Worm (Caenorhabditis elegans): Measurements from ENCODE around the gene ZC443.2.

ce11 chrV:12844748-12845147 is 33.8 kb upstream of the ZC443.2 start:
- no peak for TF ChIP-seq bed-2 (GFP tag; IDR thresholded peaks at IDR 0.05)
- TF ChIP-seq Y95B8A.8 (GFP tag; IDR thresholded peaks at IDR 0.05): no peak
- no peak for TF ChIP-seq cebp-2 (GFP tag; IDR thresholded peaks at IDR 0.05)
- no peak for TF ChIP-seq ZK185.1 (tag; optimal IDR thresholded peaks at IDR 0.05; ENCODE audit: poor library complexity, severe bottlenecking)
